Worm (Caenorhabditis elegans): Measurements from ENCODE around the gene Y43C5A.7.
A peak's percentile ranks its signal among the peaks of the same experiment; 100 is the strongest.

Y43C5A.7 gene

ce11 chrIV:10284194-10284910 lies 7.3 kb downstream of the Y43C5A.7 start, which contains the start of gene rad-51:
TSS of gene rad-51 (minus strand) at chrIV:10284244.
- no peak for TF ChIP-seq unc-62 (GFP tag; optimal IDR thresholded peaks at IDR 0.05)
- peak; percentile 37 for TF ChIP-seq lin-39 (tag; optimal IDR thresholded peaks at IDR 0.05)
- no peak for TF ChIP-seq nhr-11 (tag; optimal IDR thresholded peaks at IDR 0.05)
- TF ChIP-seq egl-27 (tag; optimal IDR thresholded peaks at IDR 0.05) = peak; percentile 9
- TF ChIP-seq elt-1 (tag; optimal IDR thresholded peaks at IDR 0.05) = no peak
- TF ChIP-seq ztf-4 (tag; optimal IDR thresholded peaks at IDR 0.05) = no peak
- no peak for TF ChIP-seq nhr-67 (tag; optimal IDR thresholded peaks at IDR 0.05)
- TF ChIP-seq tbx-2 (tag; optimal IDR thresholded peaks at IDR 0.05) = no peak
- peak; percentile 54 for TF ChIP-seq elt-2 (tag; optimal IDR thresholded peaks at IDR 0.05)
- no peak for TF ChIP-seq ceh-16 (tag; optimal IDR thresholded peaks at IDR 0.05)
- peak; percentile 88 for TF ChIP-seq pha-4 (tag; optimal IDR thresholded peaks at IDR 0.05)
- no peak for TF ChIP-seq sea-2 (GFP tag; optimal IDR thresholded peaks at IDR 0.05)
- no peak for TF ChIP-seq fkh-10 (GFP tag; optimal IDR thresholded peaks at IDR 0.05)
- no peak for TF ChIP-seq ceh-28 (tag; optimal IDR thresholded peaks at IDR 0.05)
- no peak for TF ChIP-seq eor-1 (tag; optimal IDR thresholded peaks at IDR 0.05)
- no peak for TF ChIP-seq nhr-76 (tag; optimal IDR thresholded peaks at IDR 0.05)
- no peak for TF ChIP-seq unc-39 (tag; optimal IDR thresholded peaks at IDR 0.05)
- TF ChIP-seq skn-1 (tag; optimal IDR thresholded peaks at IDR 0.05) = no peak
- no peak for TF ChIP-seq fos-1 (tag; optimal IDR thresholded peaks at IDR 0.05)
- TF ChIP-seq fkh-2 (tag; optimal IDR thresholded peaks at IDR 0.05) = no peak
- peak; percentile 5 for TF ChIP-seq lsy-12 (tag; optimal IDR thresholded peaks at IDR 0.05)
- no peak for TF ChIP-seq mdl-1 (tag; optimal IDR thresholded peaks at IDR 0.05)
- TF ChIP-seq nhr-23 (tag; optimal IDR thresholded peaks at IDR 0.05) = peak; percentile 33
- no peak for TF ChIP-seq egl-5 (tag; optimal IDR thresholded peaks at IDR 0.05)
- TF ChIP-seq ceh-9 (tag; optimal IDR thresholded peaks at IDR 0.05) = no peak
- TF ChIP-seq ama-1 (optimal IDR thresholded peaks at IDR 0.05) = no peak
- peak; percentile 73 for TF ChIP-seq snpc-4 (tag; optimal IDR thresholded peaks at IDR 0.05)
- peak; percentile 88 for TF ChIP-seq hmg-11 (tag; optimal IDR thresholded peaks at IDR 0.05)
- TF ChIP-seq lin-15B (tag; optimal IDR thresholded peaks at IDR 0.05) = peak; percentile 85
- TF ChIP-seq nhr-237 (tag; optimal IDR thresholded peaks at IDR 0.05) = no peak
- TF ChIP-seq nhr-12 (tag; optimal IDR thresholded peaks at IDR 0.05) = no peak
- no peak for TF ChIP-seq R02D3.7 (tag; optimal IDR thresholded peaks at IDR 0.05)
- peak; percentile 86 for TF ChIP-seq nfya-1 (tag; optimal IDR thresholded peaks at IDR 0.05; ENCODE audit: insufficient read depth)
- TF ChIP-seq nhr-25 (tag; optimal IDR thresholded peaks at IDR 0.05) = peak; percentile 68
- no peak for TF ChIP-seq mml-1 (tag; optimal IDR thresholded peaks at IDR 0.05)
- TF ChIP-seq pqm-1 (tag; optimal IDR thresholded peaks at IDR 0.05) = peak; percentile 29

ce11 chrIV:10285328-10285727 lies 8.3 kb downstream of the Y43C5A.7 start:
- no peak for TF ChIP-seq zag-1 (tag; optimal IDR thresholded peaks at IDR 0.05)
- TF ChIP-seq nhr-12 (tag; optimal IDR thresholded peaks at IDR 0.05) = no peak
- no peak for TF ChIP-seq ama-1 (optimal IDR thresholded peaks at IDR 0.05)
- TF ChIP-seq eor-1 (tag; optimal IDR thresholded peaks at IDR 0.05) = no peak

ce11 chrIV:10286655-10287054 lies 9.6 kb downstream of the Y43C5A.7 start, which contains the start of gene ebax-1:
TSS of gene ebax-1 (plus strand) at chrIV:10286955.
- TF ChIP-seq nhr-28 (tag; optimal IDR thresholded peaks at IDR 0.05) (no peak), ceh-28 (tag; optimal IDR thresholded peaks at IDR 0.05) (no peak), elt-3 (tag; optimal IDR thresholded peaks at IDR 0.05) (no peak), lin-15B (tag; optimal IDR thresholded peaks at IDR 0.05) (no peak), nhr-76 (tag; optimal IDR thresholded peaks at IDR 0.05) (no peak), jun-1 (tag; optimal IDR thresholded peaks at IDR 0.05) (no peak), daf-12 (tag; optimal IDR thresholded peaks at IDR 0.05) (no peak), nhr-11 (tag; optimal IDR thresholded peaks at IDR 0.05) (no peak), ama-1 (optimal IDR thresholded peaks at IDR 0.05) (no peak), eor-1 (tag; optimal IDR thresholded peaks at IDR 0.05) (no peak)
